Fruit fly (Drosophila melanogaster) whole organism, embryonic: ENCODE measurements around the gene RpS3.

ENCODE experiments used
- ATbp ChIP-seq: fragments of 200-800 bp; sonication (Bioruptor generic); optimal IDR thresholded peaks from 2 replicates; lab custom pipeline; 2017; ENCODE audit warnings: missing biosample characterization, mild to moderate bottlenecking, missing genetic modification characterization, missing genetic modification reagents
- Adf1 ChIP-seq: fragments of 200-800 bp; sonication (Bioruptor generic); IDR thresholded peaks from 2 replicates; pipeline ENCODE4 v1.3.6; 2022; ENCODE audit warnings: missing biosample characterization, missing genetic modification characterization
- Bteb2 ChIP-seq: fragments of 200-800 bp; sonication (Bioruptor generic); optimal IDR thresholded peaks from 2 replicates; lab custom pipeline; 2016; ENCODE audit warnings: missing biosample characterization, missing genetic modification characterization
- CG10209 ChIP-seq: fragments of 200-800 bp; sonication (Bioruptor generic); optimal IDR thresholded peaks from 3 replicates; lab custom pipeline; 2017; ENCODE audit warnings: missing biosample characterization, mild to moderate bottlenecking, missing genetic modification characterization, missing genetic modification reagents
- CG12236 ChIP-seq: fragments of 200-800 bp; sonication (Bioruptor generic); optimal IDR thresholded peaks from 2 replicates; lab custom pipeline; 2016; ENCODE audit warnings: missing biosample characterization, missing genetic modification characterization
- CG14014 ChIP-seq: fragments of 200-800 bp; sonication (Bioruptor generic); IDR thresholded peaks from 2 replicates; pipeline ENCODE4 v1.3.6; 2022; ENCODE audit warnings: missing biosample characterization, missing genetic modification characterization
- CG15601 ChIP-seq: fragments of 200-800 bp; sonication (Bioruptor generic); optimal IDR thresholded peaks from 3 replicates; lab custom pipeline; 2019; ENCODE audit warnings: missing biosample characterization, mild to moderate bottlenecking, missing genetic modification characterization, moderate library complexity
- CG16779 ChIP-seq: fragments of 200-800 bp; sonication (Bioruptor generic); IDR thresholded peaks from 2 replicates; pipeline ENCODE4 v1.3.6; 2022; ENCODE audit warnings: missing biosample characterization, missing genetic modification characterization
- CG17186 ChIP-seq: fragments of 200-800 bp; sonication (Bioruptor generic); optimal IDR thresholded peaks from 3 replicates; lab custom pipeline; 2017; ENCODE audit warnings: missing biosample characterization, missing genetic modification reagents, missing genetic modification characterization
- CG17912 ChIP-seq: fragments of 200-800 bp; sonication (Bioruptor generic); optimal IDR thresholded peaks from 2 replicates; lab custom pipeline; 2018; ENCODE audit warnings: missing biosample characterization, mild to moderate bottlenecking, missing genetic modification characterization
- CG1792 ChIP-seq: fragments of 200-800 bp; sonication (Bioruptor generic); optimal IDR thresholded peaks from 2 replicates; lab custom pipeline; 2016; ENCODE audit warnings: missing biosample characterization, missing genetic modification characterization
- CG3065 ChIP-seq: fragments of 200-800 bp; sonication (Bioruptor generic); optimal IDR thresholded peaks from 2 replicates; lab custom pipeline; 2016; ENCODE audit warnings: missing biosample characterization, missing genetic modification characterization
- CG33213 ChIP-seq: fragments of 200-800 bp; sonication (Bioruptor generic); optimal IDR thresholded peaks from 3 replicates; lab custom pipeline; 2016; ENCODE audit warnings: missing biosample characterization, missing genetic modification characterization
- CG33557 ChIP-seq: fragments of 200-800 bp; sonication (Bioruptor generic); optimal IDR thresholded peaks from 2 replicates; lab custom pipeline; 2019; ENCODE audit warnings: missing biosample characterization, mild to moderate bottlenecking, missing genetic modification characterization, moderate library complexity
- CG42726 ChIP-seq: fragments of 200-800 bp; sonication (Bioruptor generic); IDR thresholded peaks from 2 replicates; pipeline ENCODE4 v1.3.6; 2022; ENCODE audit warnings: missing biosample characterization, missing genetic modification characterization; ENCODE audit not compliant: partially characterized antibody
- CG6765 ChIP-seq: fragments of 200-800 bp; sonication (Bioruptor generic); optimal IDR thresholded peaks from 3 replicates; lab custom pipeline; 2017; ENCODE audit warnings: missing biosample characterization, mild to moderate bottlenecking, missing genetic modification characterization
- CG7928 ChIP-seq: fragments of 200-800 bp; sonication (Bioruptor generic); optimal IDR thresholded peaks from 2 replicates; lab custom pipeline; 2017; ENCODE audit warnings: missing biosample characterization, mild to moderate bottlenecking, missing genetic modification characterization
- CkIIα-i1 ChIP-seq: fragments of 200-800 bp; sonication (Bioruptor generic); IDR thresholded peaks from 2 replicates; pipeline ENCODE4 v1.3.6; 2022; ENCODE audit warnings: missing biosample characterization, missing genetic modification characterization
- Dll ChIP-seq: fragments of 200-800 bp; sonication (Bioruptor generic); IDR thresholded peaks from 4 replicates; pipeline ENCODE4 v1.3.6; 2022; ENCODE audit warnings: missing biosample characterization, missing genetic modification characterization; ENCODE audit not compliant: partially characterized antibody
- Doc3 ChIP-seq: fragments of 200-800 bp; sonication (Bioruptor generic); IDR thresholded peaks from 3 replicates; pipeline ENCODE4 v1.3.6; 2022; ENCODE audit warnings: missing biosample characterization, missing genetic modification characterization; ENCODE audit not compliant: partially characterized antibody
- Dref ChIP-seq: fragments of 200-800 bp; sonication (Bioruptor generic); IDR thresholded peaks from 2 replicates; pipeline ENCODE4 v1.3.6; 2022; ENCODE audit warnings: missing biosample characterization, missing genetic modification characterization
- Ets65A ChIP-seq: fragments of 200-800 bp; sonication (Bioruptor generic); peaks from one replicate; lab custom pipeline; 2016; ENCODE audit warnings: missing biosample characterization, missing genetic modification characterization
- Gsc ChIP-seq: fragments of 200-800 bp; sonication (Bioruptor generic); IDR thresholded peaks from 2 replicates; pipeline ENCODE4 v1.3.6; 2022; ENCODE audit warnings: missing biosample characterization, missing genetic modification characterization
- HLH4C ChIP-seq: fragments of 200-800 bp; sonication (Bioruptor generic); IDR thresholded peaks from 3 replicates; pipeline ENCODE4 v1.3.6; 2022; ENCODE audit warnings: missing biosample characterization, missing genetic modification characterization; ENCODE audit not compliant: partially characterized antibody
- Kr ChIP-seq: fragments of 200-800 bp; sonication (Bioruptor generic); optimal IDR thresholded peaks from 2 replicates; lab custom pipeline; 2017; ENCODE audit warnings: missing biosample characterization, mild to moderate bottlenecking, missing genetic modification characterization
- NC2β ChIP-seq: fragments of 200-800 bp; sonication (Bioruptor generic); optimal IDR thresholded peaks from 2 replicates; lab custom pipeline; 2016; ENCODE audit warnings: missing biosample characterization, missing genetic modification characterization
- Scr ChIP-seq: fragments of 200-800 bp; sonication (Bioruptor generic); IDR thresholded peaks from 2 replicates; pipeline ENCODE4 v1.3.6; 2022; ENCODE audit warnings: missing biosample characterization, missing genetic modification characterization; ENCODE audit not compliant: partially characterized antibody
- TFAM ChIP-seq: fragments of 200-800 bp; sonication (Bioruptor generic); optimal IDR thresholded peaks from 2 replicates; lab custom pipeline; 2017; ENCODE audit warnings: missing biosample characterization, missing genetic modification characterization, inconsistent platforms
- Vsx1 ChIP-seq: fragments of 200-800 bp; sonication (Bioruptor generic); optimal IDR thresholded peaks from 2 replicates; lab custom pipeline; 2017; ENCODE audit warnings: missing biosample characterization, mild to moderate bottlenecking, missing genetic modification characterization, missing genetic modification reagents
- danr ChIP-seq: fragments of 200-800 bp; sonication (Bioruptor generic); IDR thresholded peaks from 2 replicates; pipeline ENCODE4 v1.3.6; 2022; ENCODE audit warnings: missing biosample characterization, missing genetic modification characterization
- ewg ChIP-seq: fragments of 200-800 bp; sonication (Bioruptor generic); optimal IDR thresholded peaks from 3 replicates; lab custom pipeline; 2017; ENCODE audit warnings: mild to moderate bottlenecking, missing biosample characterization, missing genetic modification reagents, missing genetic modification characterization
- pum ChIP-seq: fragments of 200-800 bp; sonication (Bioruptor generic); optimal IDR thresholded peaks from 2 replicates; lab custom pipeline; 2016; ENCODE audit warnings: missing biosample characterization, missing genetic modification characterization
- stwl ChIP-seq: fragments of 200-800 bp; sonication (Bioruptor generic); optimal IDR thresholded peaks from 3 replicates; lab custom pipeline; 2018; ENCODE audit warnings: missing biosample characterization, mild to moderate bottlenecking, missing genetic modification characterization, moderate library complexity
- tap ChIP-seq: fragments of 200-800 bp; optimal IDR thresholded peaks from 3 replicates; lab custom pipeline; 2019; ENCODE audit warnings: missing biosample characterization, mild to moderate bottlenecking, missing genetic modification characterization, moderate library complexity
- vnd ChIP-seq: fragments of 200-800 bp; sonication (Bioruptor generic); IDR thresholded peaks from 3 replicates; pipeline ENCODE4 v1.3.6; 2022; ENCODE audit warnings: missing biosample characterization, missing genetic modification characterization; ENCODE audit not compliant: partially characterized antibody
- z ChIP-seq: fragments of 200-800 bp; sonication (Bioruptor generic); IDR thresholded peaks from 3 replicates; pipeline ENCODE4 v1.3.6; 2022; ENCODE audit warnings: missing biosample characterization, missing genetic modification characterization

Gene RpS3

DNA sequence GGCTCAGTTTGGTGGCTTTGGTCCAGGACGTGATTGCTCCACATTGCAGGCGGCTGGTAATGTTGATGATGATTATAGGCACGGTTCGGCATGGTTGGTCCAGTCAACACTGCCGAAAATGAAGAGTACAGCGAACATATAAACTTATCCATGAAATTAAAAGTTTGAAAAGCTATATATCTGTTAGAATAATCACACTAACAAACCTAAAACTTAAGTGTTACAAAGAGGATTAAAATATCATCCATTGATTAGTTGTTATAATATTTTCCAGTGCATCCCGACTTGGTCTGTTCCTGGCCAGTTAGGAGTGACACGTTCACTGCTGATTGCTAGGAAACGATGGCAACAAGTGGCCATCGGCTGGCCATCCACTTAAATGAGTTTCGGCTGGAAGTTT is 41.1 kb downstream of the RpS3 start:
- no peak for TF ChIP-seq NC2β (GFP tag; lab: Kevin White, UChicago)
- no peak for TF ChIP-seq CG17912
- TF ChIP-seq Scr = no peak
- TF ChIP-seq Ets65A (GFP tag; lab: Kevin White, UChicago) = peak; percentile 34

DNA sequence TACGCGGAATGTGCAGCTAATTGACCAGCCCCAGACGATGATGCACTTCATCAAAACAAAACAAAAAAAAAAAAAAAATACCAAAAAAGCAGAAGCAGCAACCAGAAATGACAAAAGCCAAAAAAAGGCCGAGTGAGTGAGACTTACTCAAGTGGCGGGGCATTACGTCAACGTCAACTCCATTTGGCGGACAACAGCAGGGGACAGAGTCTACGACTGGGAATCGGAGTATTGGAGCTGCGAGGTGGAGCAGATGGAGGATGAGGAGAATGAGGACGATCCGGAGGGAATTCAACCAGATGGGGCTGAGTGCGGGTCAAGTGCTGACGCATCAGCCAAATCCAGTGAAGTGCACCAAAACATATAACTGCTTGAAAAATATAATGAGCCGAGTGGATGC is 42.9 kb downstream of the RpS3 start:
- TF ChIP-seq Doc3 = no peak
- 0 out of 3 replicates have a peak, but pooled peaks have one; percentile 40 for TF ChIP-seq z (GFP tag; lab: Robert Waterston, UW)

DNA sequence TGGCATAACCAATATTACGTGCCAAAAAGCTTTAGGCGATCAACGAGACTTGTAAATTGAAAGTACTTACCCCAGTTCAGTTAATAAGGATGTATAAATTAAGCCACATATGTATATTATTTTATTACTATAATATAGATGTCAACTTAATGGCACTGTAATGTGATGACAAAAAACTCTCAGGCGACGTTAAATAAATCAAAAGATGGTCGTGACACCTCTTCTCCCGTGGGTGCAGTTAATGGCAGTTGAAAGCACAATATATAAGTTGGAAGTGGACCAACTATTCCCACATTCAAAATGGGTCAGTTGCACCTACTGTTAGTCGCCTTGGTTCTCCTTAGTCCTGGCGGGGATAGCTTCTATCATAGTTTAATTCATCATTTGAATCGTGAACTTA is 43.9 kb downstream of the RpS3 start, which contains the start of gene Ir94d:
TSS of gene Ir94d (plus strand) at position 301 of the 400 bp plus-strand sequence.
- no peak for TF ChIP-seq stwl
- TF ChIP-seq HLH4C (GFP tag; lab: Robert Waterston, UW) = no peak
- no peak for TF ChIP-seq CG33213
- no peak for TF ChIP-seq tap
- no peak for TF ChIP-seq CG1792

DNA sequence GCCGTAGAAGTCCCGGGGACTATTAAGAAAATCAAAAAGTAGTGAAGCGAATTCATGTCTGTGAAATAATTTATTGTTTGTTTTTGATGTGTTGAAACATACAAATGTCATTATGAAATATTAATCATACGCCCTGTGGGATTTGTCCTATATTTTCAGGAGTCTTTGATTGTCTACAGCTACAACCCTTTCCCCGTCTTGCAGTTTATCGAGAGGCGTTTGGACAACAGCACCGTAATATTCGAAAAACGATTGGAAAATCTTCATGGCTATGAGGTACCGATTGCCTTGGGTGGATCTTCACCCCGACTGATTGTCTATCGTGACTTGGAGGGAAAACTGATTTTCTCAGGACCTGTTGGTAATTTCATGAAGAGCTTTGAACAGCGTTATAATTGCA is 45.0 kb downstream of the RpS3 start, which contains the start of gene CG17380:
TSS of gene CG17380 (minus strand) at position 101 of the 400 bp plus-strand sequence.
- TF ChIP-seq CG7928 (GFP tag; lab: Kevin White, UChicago) (no peak), vnd (GFP tag; lab: Robert Waterston, UW) (no peak), Adf1 (GFP tag; lab: Robert Waterston, UW) (no peak), CG6765 (GFP tag; lab: Kevin White, UChicago) (no peak), ewg (GFP tag; lab: Kevin White, UChicago) (no peak), CG14014 (no peak), CkIIα-i1 (GFP tag; lab: Robert Waterston, UW) (no peak), CG33557 (GFP tag; lab: Kevin White, UChicago) (no peak), ATbp (GFP tag; lab: Kevin White, UChicago) (no peak), Gsc (no peak), Dref (GFP tag; lab: Robert Waterston, UW) (no peak), Kr (GFP tag; lab: Kevin White, UChicago) (no peak), CG15601 (no peak), pum (GFP tag; lab: Kevin White, UChicago) (no peak), CG10209 (no peak), Vsx1 (no peak)

DNA sequence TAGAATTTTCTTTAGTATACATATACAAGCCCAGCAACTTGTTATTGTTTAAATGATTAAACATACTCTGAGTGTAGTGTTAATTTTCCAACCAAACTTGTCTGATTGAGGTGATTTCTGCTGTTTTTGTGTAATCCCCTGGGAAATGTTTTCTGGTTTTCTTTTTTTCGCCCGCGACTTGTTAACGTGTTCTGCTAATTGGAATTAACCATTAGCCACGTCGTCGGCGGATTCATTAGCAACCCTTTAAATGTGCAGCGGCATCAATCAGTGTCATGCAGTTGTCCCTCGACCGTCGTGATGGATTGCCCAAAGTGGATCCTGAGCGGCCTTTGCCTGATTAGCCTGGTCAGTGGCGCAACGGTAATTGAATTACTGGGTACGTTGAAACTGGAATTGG is 46.6 kb downstream of the RpS3 start, which contains the start of gene Ir94e:
TSS of gene Ir94e (plus strand) at position 301 of the 400 bp plus-strand sequence.
- TF ChIP-seq ewg (GFP tag; lab: Kevin White, UChicago) (no peak), Bteb2 (GFP tag; lab: Kevin White, UChicago) (no peak), Dll (GFP tag; lab: Robert Waterston, UW) (no peak), CG12236 (no peak), CG17186 (no peak), CG42726 (GFP tag; lab: Robert Waterston, UW) (no peak), CG16779 (no peak), TFAM (GFP tag; lab: Kevin White, UChicago) (no peak), Doc3 (no peak), HLH4C (GFP tag; lab: Robert Waterston, UW) (no peak), danr (GFP tag; lab: Robert Waterston, UW) (no peak), CG3065 (GFP tag; lab: Kevin White, UChicago) (no peak)
